Fruit fly (Drosophila melanogaster): ENCODE measurements around the gene Tie.
A peak's percentile ranks its signal among the peaks of the same experiment; 100 is the strongest.

The Tie gene

DNA sequence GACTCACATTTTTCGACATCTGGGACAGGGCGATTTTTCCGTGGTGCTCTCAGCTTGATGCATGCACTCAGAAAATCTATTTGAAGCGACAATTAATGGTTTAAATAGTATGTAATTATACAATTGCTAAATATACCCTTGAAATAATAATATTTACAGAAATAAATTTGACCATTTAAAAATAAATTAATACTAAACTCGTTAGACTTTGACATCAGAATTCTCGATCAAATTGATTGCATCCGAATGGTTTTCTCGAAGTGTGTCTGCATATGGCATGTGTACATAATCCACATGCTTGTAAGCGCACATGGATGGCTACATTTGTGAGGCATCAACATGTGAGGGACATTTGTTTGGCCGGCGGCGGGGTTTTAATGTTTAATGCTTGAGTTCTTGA, 14.7 kb upstream of the Tie start:
- peak; percentile 87 for TF ChIP-seq achi (GFP tag; optimal IDR thresholded peaks at IDR 0.05)
- peak; percentile 85 for TF ChIP-seq pdm3 (GFP tag; optimal IDR thresholded peaks at IDR 0.05)
- peak; percentile 32 for TF ChIP-seq Ets21C (GFP tag; optimal IDR thresholded peaks at IDR 0.05)
- TF ChIP-seq Eip78C (GFP tag), result peak; percentile 97
- peak; percentile 92 for TF ChIP-seq CG8119 (GFP tag; IDR thresholded peaks at IDR 0.05)
- peak; percentile 92 for TF ChIP-seq CG32006 (GFP tag; optimal IDR thresholded peaks at IDR 0.05)
- TF ChIP-seq Sox15 (GFP tag; optimal IDR thresholded peaks at IDR 0.05), result peak; percentile 53
- TF ChIP-seq CG10631 (GFP tag; optimal IDR thresholded peaks at IDR 0.05), result peak; percentile 91
- peak; percentile 89 for TF ChIP-seq CG3919 (GFP tag; optimal IDR thresholded peaks at IDR 0.05)
- TF ChIP-seq CG15336 (GFP tag; IDR thresholded peaks at IDR 0.05), result peak; percentile 91
- TF ChIP-seq CG10669 (GFP tag; optimal IDR thresholded peaks at IDR 0.05), result peak; percentile 83
- TF ChIP-seq CG4318 (GFP tag; optimal IDR thresholded peaks at IDR 0.05), result peak; percentile 64
- peak; percentile 90 for TF ChIP-seq OdsH (GFP tag; optimal IDR thresholded peaks at IDR 0.05)
- peak; percentile 39 for TF ChIP-seq fkh (GFP tag; optimal IDR thresholded peaks at IDR 0.05)
- TF ChIP-seq CG8319 (GFP tag; optimal IDR thresholded peaks at IDR 0.05), result peak; percentile 80
- TF ChIP-seq fd85E (GFP tag; optimal IDR thresholded peaks at IDR 0.05), result peak; percentile 46
- TF ChIP-seq CG11762 (GFP tag; optimal IDR thresholded peaks at IDR 0.05; ENCODE audit: insufficient read depth), result peak; percentile 73
- peak; percentile 91 for TF ChIP-seq Ets96B (tag; optimal IDR thresholded peaks at IDR 0.05)
- no peak for TF ChIP-seq CG6854 (GFP tag; optimal IDR thresholded peaks at IDR 0.05)
- peak; percentile 58 for TF ChIP-seq Hr39 (GFP tag; optimal IDR thresholded peaks at IDR 0.05)
- TF ChIP-seq CG31627 (GFP tag; optimal IDR thresholded peaks at IDR 0.05), result peak; percentile 57
- peak; percentile 79 for TF ChIP-seq fd59A (GFP tag; optimal IDR thresholded peaks at IDR 0.05)
- TF ChIP-seq CG6792 (GFP tag; optimal IDR thresholded peaks at IDR 0.05), result peak; percentile 86
- peak; percentile 68 for TF ChIP-seq CG9139 (GFP tag; optimal IDR thresholded peaks at IDR 0.05)
- TF ChIP-seq salr (GFP tag; optimal IDR thresholded peaks at IDR 0.05), result peak; percentile 68 to 83
- peak; percentile 19 for TF ChIP-seq CG11902 (GFP tag; optimal IDR thresholded peaks at IDR 0.05)
- TF ChIP-seq CG1621 (tag; optimal IDR thresholded peaks at IDR 0.05), result peak; percentile 84
- peak; percentile 77 to 84 for TF ChIP-seq ss (GFP tag; optimal IDR thresholded peaks at IDR 0.05)
- TF ChIP-seq Hr38 (GFP tag; optimal IDR thresholded peaks at IDR 0.05), result no peak
- peak; percentile 72 for TF ChIP-seq cyc (GFP tag; optimal IDR thresholded peaks at IDR 0.05)
- TF ChIP-seq CG34406 (GFP tag; optimal IDR thresholded peaks at IDR 0.05), result peak; percentile 83
- peak; percentile 87 for TF ChIP-seq CG3032 (tag; optimal IDR thresholded peaks at IDR 0.05)
- peak; percentile 75 for TF ChIP-seq lz (GFP tag; optimal IDR thresholded peaks at IDR 0.05)
- TF ChIP-seq Sox102F (GFP tag; optimal IDR thresholded peaks at IDR 0.05), result peak; percentile 81
- TF ChIP-seq Gug (GFP tag; IDR thresholded peaks at IDR 0.05), result peak; percentile 81
- peak; percentile 80 for TF ChIP-seq CG8632 (GFP tag; optimal IDR thresholded peaks at IDR 0.05)
- TF ChIP-seq CG6163 (GFP tag; IDR thresholded peaks at IDR 0.05), result peak; percentile 88
- peak; percentile 77 for TF ChIP-seq spab (GFP tag; optimal IDR thresholded peaks at IDR 0.05)
- peak; percentile 40 for TF ChIP-seq Blimp-1 (GFP tag; optimal IDR thresholded peaks at IDR 0.05)
- TF ChIP-seq Lpt (GFP tag; optimal IDR thresholded peaks at IDR 0.05), result peak; percentile 88
- TF ChIP-seq Eip93F (GFP tag; optimal IDR thresholded peaks at IDR 0.05), result peak; percentile 36
- TF ChIP-seq vri (GFP tag; optimal IDR thresholded peaks at IDR 0.05), result peak; percentile 65
- TF ChIP-seq esn (GFP tag; optimal IDR thresholded peaks at IDR 0.05), result peak; percentile 86
- TF ChIP-seq svp (GFP tag), result peak; percentile 83
- TF ChIP-seq Smox (GFP tag; optimal IDR thresholded peaks at IDR 0.05), result peak; percentile 77
- TF ChIP-seq CG7368 (GFP tag; optimal IDR thresholded peaks at IDR 0.05), result peak; percentile 77
- TF ChIP-seq eg (GFP tag; IDR thresholded peaks at IDR 0.05), result peak; percentile 88
- peak; percentile 69 for TF ChIP-seq topi (GFP tag; optimal IDR thresholded peaks at IDR 0.05)
- peak; percentile 74 for TF ChIP-seq CG11294 (GFP tag; IDR thresholded peaks at IDR 0.05)
- peak; percentile 83 for TF ChIP-seq CG6808 (GFP tag; optimal IDR thresholded peaks at IDR 0.05)
- TF ChIP-seq Eip75B (GFP tag; optimal IDR thresholded peaks at IDR 0.05), result peak; percentile 82
- TF ChIP-seq Sox14 (GFP tag; optimal IDR thresholded peaks at IDR 0.05), result peak; percentile 78

All from whole organism, prepupa.